Fruit fly (Drosophila melanogaster) Kc167 (cell line): Measurements from ENCODE around the gene CG46394.

Source experiments
- Myc ChIP-seq: fragments of >200 bp; optimal IDR thresholded peaks from 2 replicates; lab custom pipeline; 2017; ENCODE audit warnings: missing external identifiers
- Sin3A ChIP-seq: fragments of >200 bp; optimal IDR thresholded peaks from 2 replicates; lab custom pipeline; 2018; ENCODE audit warnings: missing external identifiers
- h ChIP-seq: fragments of >200 bp; optimal IDR thresholded peaks from 3 replicates; lab custom pipeline; 2018; ENCODE audit warnings: missing external identifiers
- insv ChIP-seq: fragments of >200 bp; optimal IDR thresholded peaks from 3 replicates; lab custom pipeline; 2018; ENCODE audit warnings: missing external identifiers
- psq ChIP-seq: fragments of >200 bp; optimal IDR thresholded peaks from 2 replicates; lab custom pipeline; 2017; ENCODE audit warnings: missing external identifiers
- ttk ChIP-seq: sonication (Bioruptor generic); optimal IDR thresholded peaks from 2 replicates; lab custom pipeline; 2017; ENCODE audit warnings: missing external identifiers

The CG46394 gene

DNA sequence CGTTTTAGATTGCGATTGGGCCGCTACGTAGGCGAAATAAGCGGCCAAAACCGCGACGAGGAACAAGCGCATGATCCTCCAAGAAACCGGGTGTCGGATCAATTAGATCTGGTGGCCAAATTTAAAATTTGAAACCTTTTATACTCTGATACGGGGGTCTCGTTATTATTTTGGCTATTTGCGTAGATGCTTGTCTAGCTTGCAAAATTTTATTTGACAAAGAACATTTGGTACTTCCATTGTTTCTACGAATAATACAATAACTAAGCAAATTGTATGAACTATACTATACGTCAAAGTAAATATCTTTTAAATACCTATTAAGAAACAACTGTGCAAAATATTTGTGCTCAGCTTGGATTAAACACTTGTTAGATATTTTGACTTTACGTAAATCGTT lies 19.8 kb downstream of the CG46394 start, which contains the start of gene Muc68Ca:
Gene Muc68Ca, minus strand, starts transcription at position 101 of the 400 bp plus-strand sequence.
- TF ChIP-seq Myc (lab: Kevin White, UChicago): no peak
- TF ChIP-seq Sin3A (lab: Kevin White, UChicago): no peak
- TF ChIP-seq psq (lab: Kevin White, UChicago): no peak
- no peak for TF ChIP-seq ttk
- TF ChIP-seq h: no peak
- TF ChIP-seq insv (lab: Kevin White, UChicago): no peak

DNA sequence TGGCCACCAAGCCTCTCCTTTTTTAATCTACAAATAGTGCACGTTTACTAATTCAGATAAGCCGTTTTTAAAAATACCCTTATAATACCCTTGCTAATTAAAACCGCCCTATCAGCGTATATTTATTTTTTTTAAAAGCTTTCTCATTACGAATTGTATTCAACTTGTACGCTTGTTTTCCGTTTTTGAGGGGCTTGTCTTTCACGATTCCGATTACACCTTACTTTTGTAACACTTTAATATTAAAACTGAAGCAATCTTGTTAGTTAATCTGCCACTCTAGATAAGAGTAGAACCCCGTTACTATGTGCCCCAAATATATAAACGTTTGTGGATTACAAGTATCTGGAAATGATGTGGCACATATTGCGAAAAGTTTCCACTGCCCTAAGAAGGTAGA lies 22.6 kb downstream of the CG46394 start:
- TF ChIP-seq ttk: no peak
- no peak for TF ChIP-seq insv (lab: Kevin White, UChicago)
- no peak for TF ChIP-seq Sin3A (lab: Kevin White, UChicago)
- no peak for TF ChIP-seq Myc (lab: Kevin White, UChicago)
- TF ChIP-seq psq (lab: Kevin White, UChicago): no peak
- TF ChIP-seq h: no peak

DNA sequence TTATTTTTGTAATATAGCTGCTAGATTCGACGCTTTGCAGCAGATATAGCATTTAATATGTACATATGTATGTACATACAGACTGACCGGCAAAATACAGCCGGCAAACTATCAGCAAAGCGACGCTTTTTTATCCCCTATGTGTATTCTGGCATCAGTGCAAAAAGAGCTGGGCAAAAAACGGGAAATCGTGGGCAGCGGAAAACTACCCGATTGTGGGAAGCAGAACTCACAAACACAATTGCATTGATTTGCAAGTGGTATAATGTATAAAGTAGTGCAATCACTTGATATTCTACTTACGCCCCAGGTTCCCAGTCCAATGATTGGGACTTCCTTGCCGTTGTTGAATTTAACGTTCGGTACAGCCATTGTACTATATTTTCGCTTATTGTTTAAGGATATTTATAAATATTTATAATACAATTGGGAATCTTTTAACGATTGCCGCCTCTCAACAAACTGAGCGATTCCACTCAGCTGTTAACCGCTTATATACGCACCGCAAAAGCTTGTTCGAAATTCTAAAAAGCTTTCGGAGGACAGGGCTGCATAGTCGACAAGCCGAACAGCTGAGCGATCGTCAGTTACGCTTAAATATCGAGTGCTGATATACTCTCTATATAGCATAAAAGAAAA lies 23.2 kb downstream of the CG46394 start:
- TF ChIP-seq ttk: no peak
- no peak for TF ChIP-seq insv (lab: Kevin White, UChicago)
- no peak for TF ChIP-seq h
- TF ChIP-seq Sin3A (lab: Kevin White, UChicago): no peak
- no peak for TF ChIP-seq psq (lab: Kevin White, UChicago)
- no peak for TF ChIP-seq Myc (lab: Kevin White, UChicago)

- TF ChIP-seq Sin3A (lab: Kevin White, UChicago) (no peak), psq (lab: Kevin White, UChicago) (no peak), insv (lab: Kevin White, UChicago) (no peak), ttk (no peak), h (no peak), Myc (lab: Kevin White, UChicago) (no peak)
Measured at dm6 chr3L:11624281-11624680, 24.1 kb downstream of the CG46394 start, which contains the start of gene Akr1B. TSS of gene Akr1B (minus strand) at chr3L:11624381.

DNA sequence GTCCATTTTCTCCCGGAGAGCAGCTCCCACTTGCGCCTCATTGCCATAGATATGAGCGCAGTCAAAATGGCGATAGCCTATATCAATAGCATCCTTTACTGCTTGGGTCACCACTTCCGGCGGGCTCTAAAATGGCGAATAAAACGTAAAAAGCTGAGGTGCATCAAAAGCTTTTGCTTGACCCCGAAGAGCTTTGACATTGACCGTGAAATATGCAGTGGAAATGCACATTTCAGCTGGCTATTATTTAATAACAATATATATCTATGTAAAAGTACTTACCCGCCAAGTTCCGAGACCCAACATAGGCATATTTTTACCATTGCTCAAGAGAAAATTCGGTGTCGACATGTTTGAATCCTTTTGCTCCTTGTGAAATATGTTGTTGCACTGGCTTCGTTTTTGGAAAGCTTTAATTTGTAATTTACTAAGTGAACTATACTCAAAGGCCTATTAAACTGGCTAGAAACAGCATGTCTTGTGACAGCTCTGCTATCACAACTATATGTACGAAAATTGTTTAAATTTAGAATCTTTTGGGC lies 25.5 kb downstream of the CG46394 start, which contains the start of gene CG6083:
Gene CG6083, minus strand, starts transcription at position 492 of the 542 bp plus-strand sequence.
- TF ChIP-seq h (no peak), Myc (lab: Kevin White, UChicago) (no peak), psq (lab: Kevin White, UChicago) (no peak), ttk (no peak), Sin3A (lab: Kevin White, UChicago) (no peak), insv (lab: Kevin White, UChicago) (no peak)

DNA sequence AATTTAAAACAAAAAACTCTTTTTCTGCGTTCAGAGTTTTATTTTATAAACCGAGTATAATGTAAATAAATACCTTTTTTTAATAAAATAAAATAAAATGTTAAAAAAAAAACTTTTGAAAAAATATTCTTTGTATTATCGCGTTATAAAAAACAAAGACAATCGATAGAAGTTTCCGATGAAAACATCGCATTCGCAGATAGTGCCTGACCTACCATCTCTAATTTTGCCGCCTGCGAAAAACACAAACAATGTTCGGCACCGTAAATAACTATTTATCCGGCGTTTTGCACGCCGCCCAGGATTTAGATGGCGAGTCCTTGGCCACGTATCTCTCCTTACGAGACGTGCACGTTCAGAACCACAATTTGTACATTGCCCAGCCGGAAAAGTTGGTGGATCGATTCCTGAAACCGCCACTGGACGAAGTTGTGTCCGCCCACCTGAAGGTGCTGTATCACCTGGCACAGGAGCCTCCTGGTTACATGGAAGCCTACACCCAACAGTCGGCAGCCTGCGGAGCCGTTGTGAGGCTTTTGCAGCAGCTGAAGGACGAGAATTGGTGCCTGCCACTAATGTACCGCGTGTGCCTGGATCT lies 26.2 kb downstream of the CG46394 start, which contains the start of gene PCID2:
Gene PCID2, plus strand, starts transcription at position 213 of the 598 bp plus-strand sequence.
- no peak for TF ChIP-seq Sin3A (lab: Kevin White, UChicago)
- no peak for TF ChIP-seq insv (lab: Kevin White, UChicago)
- no peak for TF ChIP-seq ttk
- no peak for TF ChIP-seq Myc (lab: Kevin White, UChicago)
- TF ChIP-seq psq (lab: Kevin White, UChicago): no peak
- TF ChIP-seq h: no peak

- no peak for TF ChIP-seq Sin3A (lab: Kevin White, UChicago)
- no peak for TF ChIP-seq insv (lab: Kevin White, UChicago)
- no peak for TF ChIP-seq Myc (lab: Kevin White, UChicago)
- no peak for TF ChIP-seq ttk
- no peak for TF ChIP-seq h
- no peak for TF ChIP-seq psq (lab: Kevin White, UChicago)
Measured at dm6 chr3L:11627819-11628483, 27.8 kb downstream of the CG46394 start, which contains the start of gene Apt1. TSS of gene Apt1 (plus strand) at chr3L:11628037.

DNA sequence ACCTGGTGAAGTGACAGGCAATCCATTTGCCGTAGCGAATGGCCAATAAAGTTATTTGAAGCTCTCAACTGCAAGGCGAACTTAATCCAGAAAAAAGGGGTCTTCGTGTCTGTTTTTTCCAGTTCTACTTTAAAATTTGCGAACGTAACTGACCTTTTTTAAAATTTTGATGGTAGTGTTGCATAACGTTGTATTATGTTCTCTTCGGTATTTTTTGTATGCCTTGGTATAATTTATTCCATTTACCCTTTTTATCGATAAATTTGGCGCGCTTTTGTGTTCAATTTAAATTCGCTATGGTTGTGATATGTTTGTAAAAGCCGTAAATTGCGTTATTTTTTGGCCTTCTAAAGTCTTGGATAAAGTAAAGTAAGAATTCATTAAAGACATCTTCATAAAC lies 30.5 kb downstream of the CG46394 start:
- TF ChIP-seq h (no peak), Myc (lab: Kevin White, UChicago) (no peak), psq (lab: Kevin White, UChicago) (no peak), Sin3A (lab: Kevin White, UChicago) (no peak), ttk (no peak), insv (lab: Kevin White, UChicago) (no peak)

DNA sequence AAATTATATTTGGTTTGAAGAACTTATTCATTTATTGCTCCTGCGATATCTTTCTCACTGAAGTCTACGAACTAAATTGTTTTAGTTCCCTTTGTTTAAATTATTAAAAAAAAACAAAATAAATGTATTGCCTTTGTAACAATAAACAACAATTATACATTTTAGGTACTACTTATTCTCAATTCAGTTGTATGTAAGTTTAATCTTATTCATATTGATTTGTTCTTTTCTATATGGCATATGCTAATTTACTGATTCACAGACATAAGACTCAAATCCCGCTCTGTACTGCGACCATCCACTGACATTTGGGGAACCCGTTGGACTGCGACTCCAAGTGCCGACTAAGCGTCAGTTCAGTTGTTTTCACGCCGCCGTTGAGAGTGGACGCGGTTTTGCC lies 30.9 kb downstream of the CG46394 start, which contains the start of gene CG32091:
Gene CG32091, plus strand, starts transcription at position 301 of the 400 bp plus-strand sequence.
- TF ChIP-seq psq (lab: Kevin White, UChicago) (no peak), ttk (no peak), Sin3A (lab: Kevin White, UChicago) (no peak), h (no peak), Myc (lab: Kevin White, UChicago) (no peak), insv (lab: Kevin White, UChicago) (no peak)

DNA sequence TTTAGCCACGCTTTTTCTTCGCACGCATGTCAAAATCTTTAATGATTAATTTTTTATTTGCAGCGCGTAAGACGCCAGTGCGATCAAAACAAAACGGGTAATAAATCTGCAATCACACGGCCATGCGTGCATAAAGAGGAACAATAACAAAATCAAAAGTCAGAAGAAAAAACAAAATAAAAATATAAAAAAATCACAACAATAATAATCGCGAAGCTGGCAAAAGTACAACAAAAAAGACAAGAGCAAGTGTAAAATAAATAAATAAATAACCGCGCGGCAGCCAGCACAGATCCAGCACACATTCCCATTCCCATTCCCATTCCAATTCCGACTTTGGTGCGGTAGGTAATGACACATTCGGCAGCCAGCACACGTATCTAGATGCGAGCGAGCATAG lies 34.4 kb downstream of the CG46394 start:
- no peak for TF ChIP-seq h
- no peak for TF ChIP-seq insv (lab: Kevin White, UChicago)
- TF ChIP-seq ttk: no peak
- no peak for TF ChIP-seq psq (lab: Kevin White, UChicago)
- no peak for TF ChIP-seq Sin3A (lab: Kevin White, UChicago)
- TF ChIP-seq Myc (lab: Kevin White, UChicago): no peak

DNA sequence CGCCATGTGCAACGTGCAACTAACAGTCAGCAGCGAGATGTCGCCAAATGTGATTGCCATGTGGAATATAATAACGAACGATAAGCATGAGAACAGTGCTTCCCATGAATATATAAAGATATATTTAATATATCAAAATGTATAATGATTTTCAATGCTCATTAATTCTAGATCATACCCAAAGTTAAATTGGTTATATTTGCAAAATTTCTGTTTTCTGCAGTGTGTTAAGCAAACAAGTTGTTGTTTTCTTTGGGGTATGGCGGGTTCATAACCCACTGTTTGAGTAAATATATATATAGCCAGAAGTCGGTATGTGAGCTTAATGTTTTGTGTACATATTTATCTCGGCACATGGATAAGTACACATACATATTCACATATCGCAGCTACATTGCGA lies 36.7 kb downstream of the CG46394 start:
- TF ChIP-seq Myc (lab: Kevin White, UChicago) (no peak), h (no peak), Sin3A (lab: Kevin White, UChicago) (no peak), psq (lab: Kevin White, UChicago) (no peak), insv (lab: Kevin White, UChicago) (no peak), ttk (no peak)
